Fruit fly (Drosophila melanogaster) whole organism, adult: ENCODE measurements around the gene CG18581.

Experiments used
- CG11617 ChIP-seq: fragments of 200-800 bp; sonication (Bioruptor generic); optimal IDR thresholded peaks from 2 replicates; lab custom pipeline; 2017; ENCODE audit warnings: mild to moderate bottlenecking, missing biosample characterization, missing genetic modification reagents, missing genetic modification characterization
- CG12768 ChIP-seq: fragments of 200-800 bp; sonication (Bioruptor generic); optimal IDR thresholded peaks from 2 replicates; lab custom pipeline; 2017; ENCODE audit warnings: missing biosample characterization, missing genetic modification characterization, mild to moderate bottlenecking, moderate library complexity, missing genetic modification reagents
- CG14711 ChIP-seq: fragments of 200-800 bp; sonication (Bioruptor generic); optimal IDR thresholded peaks from 2 replicates; lab custom pipeline; 2018; ENCODE audit warnings: missing biosample characterization, mild to moderate bottlenecking, missing genetic modification characterization, moderate library complexity
- CG1620 ChIP-seq: fragments of 200-800 bp; sonication (Bioruptor generic); optimal IDR thresholded peaks from 2 replicates; lab custom pipeline; 2016; ENCODE audit warnings: missing biosample characterization, missing genetic modification characterization
- CG33017 ChIP-seq: fragments of 200-800 bp; sonication (Bioruptor generic); optimal IDR thresholded peaks from 2 replicates; lab custom pipeline; 2018; ENCODE audit warnings: missing biosample characterization, mild to moderate bottlenecking, missing genetic modification characterization, moderate library complexity
- CG5204 ChIP-seq: fragments of 200-800 bp; sonication (Bioruptor generic); optimal IDR thresholded peaks from 2 replicates; lab custom pipeline; 2016; ENCODE audit warnings: missing biosample characterization, missing genetic modification characterization
- CG7045 ChIP-seq: fragments of 200-800 bp; sonication (Bioruptor generic); optimal IDR thresholded peaks from 2 replicates; lab custom pipeline; 2017; ENCODE audit warnings: missing biosample characterization, mild to moderate bottlenecking, missing genetic modification characterization
- CG7101 ChIP-seq: fragments of 200-800 bp; sonication (Bioruptor generic); optimal IDR thresholded peaks from 2 replicates; lab custom pipeline; 2018; ENCODE audit warnings: missing biosample characterization, mild to moderate bottlenecking, missing genetic modification characterization, moderate library complexity
- Clk ChIP-seq: fragments of 200-800 bp; sonication (Bioruptor generic); optimal IDR thresholded peaks from 2 replicates; lab custom pipeline; 2017; ENCODE audit warnings: missing biosample characterization, missing genetic modification characterization
- Crg-1 ChIP-seq: fragments of 200-800 bp; sonication (Bioruptor generic); optimal IDR thresholded peaks from 2 replicates; lab custom pipeline; 2016; ENCODE audit warnings: missing biosample characterization, missing genetic modification characterization
- Hr96 ChIP-seq: fragments of 200-800 bp; sonication (Bioruptor generic); optimal IDR thresholded peaks from 2 replicates; lab custom pipeline; 2016; ENCODE audit warnings: missing biosample characterization, missing genetic modification characterization
- Mnt ChIP-seq: fragments of 200-800 bp; sonication (Bioruptor generic); optimal IDR thresholded peaks from 2 replicates; lab custom pipeline; 2016; ENCODE audit warnings: missing biosample characterization, mild to moderate bottlenecking, missing genetic modification characterization
- bab1 ChIP-seq: fragments of 200-800 bp; sonication (Bioruptor generic); optimal IDR thresholded peaks from 3 replicates; lab custom pipeline; 2019; ENCODE audit warnings: missing biosample characterization, mild to moderate bottlenecking, missing genetic modification characterization, moderate library complexity
- cic ChIP-seq: fragments of 200-800 bp; sonication (Bioruptor generic); optimal IDR thresholded peaks from 2 replicates; lab custom pipeline; 2017; ENCODE audit warnings: missing biosample characterization, mild to moderate bottlenecking, missing genetic modification characterization, moderate library complexity
- cnc ChIP-seq, 2 experiments: fragments of >200 bp; optimal IDR thresholded peaks; 2 replicates each; lab custom pipeline; 2017
- kay ChIP-seq: fragments of 200-800 bp; sonication (Bioruptor generic); peaks from one replicate; lab custom pipeline; 2016; ENCODE audit warnings: missing biosample characterization, missing genetic modification characterization, borderline replicate concordance
- ovo ChIP-seq: fragments of 200-800 bp; sonication (Bioruptor generic); optimal IDR thresholded peaks from 2 replicates; lab custom pipeline; 2016; ENCODE audit warnings: missing biosample characterization, missing genetic modification characterization
- pad ChIP-seq: fragments of 200-800 bp; sonication (Bioruptor generic); optimal IDR thresholded peaks from 3 replicates; lab custom pipeline; 2017; ENCODE audit warnings: missing biosample characterization, missing genetic modification characterization, mild to moderate bottlenecking, moderate library complexity, missing genetic modification reagents
- tj ChIP-seq: fragments of 200-800 bp; sonication (Bioruptor generic); optimal IDR thresholded peaks from 3 replicates; lab custom pipeline; 2017; ENCODE audit warnings: missing biosample characterization, mild to moderate bottlenecking, missing genetic modification characterization, moderate library complexity
- toe ChIP-seq: fragments of 200-800 bp; sonication (Bioruptor generic); optimal IDR thresholded peaks from 2 replicates; lab custom pipeline; 2016; ENCODE audit warnings: missing biosample characterization, missing genetic modification characterization

CG18581 gene

dm6 chr3L:15050109-15050508, at the start of gene CG18581:
TSS of gene CG18581 (minus strand) at chr3L:15050209.
- TF ChIP-seq CG12768 (no peak), CG1620 (GFP tag; lab: Kevin White, UChicago) (no peak), cnc (optimal IDR thresholded peaks at IDR 0.05; lab: Kevin White, UChicago) (no peak), ovo (no peak), CG11617 (GFP tag; lab: Kevin White, UChicago) (no peak), bab1 (GFP tag; lab: Kevin White, UChicago) (no peak), CG33017 (tag; lab: Kevin White, UChicago) (no peak), kay (GFP tag; lab: Kevin White, UChicago) (no peak), tj (GFP tag; lab: Kevin White, UChicago) (no peak), toe (GFP tag; lab: Kevin White, UChicago) (no peak), cic (GFP tag; lab: Kevin White, UChicago) (no peak)

- no peak for TF ChIP-seq CG7045
- no peak for TF ChIP-seq Clk (GFP tag; lab: Kevin White, UChicago)
- TF ChIP-seq CG33017 (tag; lab: Kevin White, UChicago), result no peak
- no peak for TF ChIP-seq tj (GFP tag; lab: Kevin White, UChicago)
- no peak for TF ChIP-seq CG5204 (GFP tag; lab: Kevin White, UChicago)
- no peak for TF ChIP-seq pad
- TF ChIP-seq Crg-1 (GFP tag; lab: Kevin White, UChicago), result no peak
- TF ChIP-seq bab1 (GFP tag; lab: Kevin White, UChicago), result no peak
- TF ChIP-seq CG11617 (GFP tag; lab: Kevin White, UChicago), result no peak
- TF ChIP-seq ovo, result no peak
- TF ChIP-seq Mnt (GFP tag; lab: Kevin White, UChicago), result no peak
- TF ChIP-seq kay (GFP tag; lab: Kevin White, UChicago), result no peak
- TF ChIP-seq CG14711 (tag; lab: Kevin White, UChicago), result no peak
- TF ChIP-seq cnc (optimal IDR thresholded peaks at IDR 0.05; lab: Kevin White, UChicago), result no peak
- no peak for TF ChIP-seq toe (GFP tag; lab: Kevin White, UChicago)
Observed at dm6 chr3L:15099541-15099940, 49.5 kb upstream of the CG18581 start.

- TF ChIP-seq Mnt (GFP tag; lab: Kevin White, UChicago), result peak; percentile 57
- no peak for TF ChIP-seq toe (GFP tag; lab: Kevin White, UChicago)
- TF ChIP-seq bab1 (GFP tag; lab: Kevin White, UChicago), result peak; percentile 36
- TF ChIP-seq CG7045, result peak; percentile 59
- TF ChIP-seq ovo, result peak; percentile 6
- no peak for TF ChIP-seq CG1620 (GFP tag; lab: Kevin White, UChicago)
- TF ChIP-seq Hr96 (GFP tag; lab: Kevin White, UChicago), result no peak
- no peak for TF ChIP-seq cic (GFP tag; lab: Kevin White, UChicago)
- TF ChIP-seq CG14711 (tag; lab: Kevin White, UChicago), result peak; percentile 76
- peak; percentile 91 for TF ChIP-seq CG7101 (tag; lab: Kevin White, UChicago)
- peak; percentile 92 for TF ChIP-seq CG33017 (tag; lab: Kevin White, UChicago)
- peak; percentile 31 for TF ChIP-seq Crg-1 (GFP tag; lab: Kevin White, UChicago)
- TF ChIP-seq CG11617 (GFP tag; lab: Kevin White, UChicago), result peak; percentile 73
- TF ChIP-seq kay (GFP tag; lab: Kevin White, UChicago), result peak; percentile 56
- TF ChIP-seq tj (GFP tag; lab: Kevin White, UChicago), result peak; percentile 76
- TF ChIP-seq pad, result peak; percentile 66
- no peak for TF ChIP-seq CG5204 (GFP tag; lab: Kevin White, UChicago)
- peak; percentile 80 for TF ChIP-seq CG12768
- TF ChIP-seq Clk (GFP tag; lab: Kevin White, UChicago), result peak; percentile 50
- TF ChIP-seq cnc (optimal IDR thresholded peaks at IDR 0.05; lab: Kevin White, UChicago), result no peak
Observed at dm6 chr3L:15098659-15099512, 48.9 kb upstream of the CG18581 start.

dm6 chr3L:15097878-15098520, 48.0 kb upstream of the CG18581 start, which contains the start of gene Ctps:
TSS of gene Ctps (plus strand) at chr3L:15097914.
- TF ChIP-seq CG7101 (tag; lab: Kevin White, UChicago) (peak; percentile 34), CG11617 (GFP tag; lab: Kevin White, UChicago) (no peak), Hr96 (GFP tag; lab: Kevin White, UChicago) (no peak), pad (no peak), CG33017 (tag; lab: Kevin White, UChicago) (no peak), CG5204 (GFP tag; lab: Kevin White, UChicago) (no peak), CG1620 (GFP tag; lab: Kevin White, UChicago) (no peak), Clk (GFP tag; lab: Kevin White, UChicago) (no peak), tj (GFP tag; lab: Kevin White, UChicago) (no peak), toe (GFP tag; lab: Kevin White, UChicago) (no peak), Crg-1 (GFP tag; lab: Kevin White, UChicago) (no peak), CG7045 (no peak), ovo (no peak), cnc (optimal IDR thresholded peaks at IDR 0.05; lab: Kevin White, UChicago) (no peak), cic (GFP tag; lab: Kevin White, UChicago) (no peak), Mnt (GFP tag; lab: Kevin White, UChicago) (peak; percentile 61), kay (GFP tag; lab: Kevin White, UChicago) (peak; percentile 95), CG12768 (peak; percentile 16), bab1 (GFP tag; lab: Kevin White, UChicago) (peak; percentile 51), CG14711 (tag; lab: Kevin White, UChicago) (no peak)
